Fruit fly (Drosophila melanogaster): ENCODE data around the gene CG42359.

dm6 chr3R:19181214-19181613, 19.1 kb upstream of the CG42359 start:
- TF ChIP-seq CG7101 (tag; optimal IDR thresholded peaks at IDR 0.05) (no peak), bab1 (GFP tag; optimal IDR thresholded peaks at IDR 0.05) (no peak), CG7045 (GFP tag; optimal IDR thresholded peaks at IDR 0.05) (no peak), CG5204 (GFP tag; optimal IDR thresholded peaks at IDR 0.05) (peak; percentile 18), Clk (GFP tag; optimal IDR thresholded peaks at IDR 0.05) (no peak), kay (GFP tag; ENCODE audit: borderline replicate concordance) (no peak)

Data from whole organism, adult.